Fruit fly (Drosophila melanogaster) whole organism, embryonic: Measurements from ENCODE around the gene Mtr3.

Experiments
- Bgb ChIP-seq: fragments of 200-800 bp; sonication (Bioruptor generic); IDR thresholded peaks from 2 replicates; pipeline ENCODE4 v1.3.6; 2022; ENCODE audit warnings: missing biosample characterization, missing genetic modification characterization; ENCODE audit not compliant: partially characterized antibody
- CG10209 ChIP-seq: fragments of 200-800 bp; sonication (Bioruptor generic); optimal IDR thresholded peaks from 3 replicates; lab custom pipeline; 2017; ENCODE audit warnings: missing biosample characterization, mild to moderate bottlenecking, missing genetic modification characterization, missing genetic modification reagents
- CG10267 ChIP-seq: fragments of 200-800 bp; sonication (Bioruptor generic); optimal IDR thresholded peaks from 2 replicates; lab custom pipeline; 2018; ENCODE audit warnings: missing biosample characterization, mild to moderate bottlenecking, missing genetic modification characterization, moderate library complexity
- CG10431 ChIP-seq: fragments of 200-800 bp; sonication (Bioruptor generic); optimal IDR thresholded peaks from 3 replicates; lab custom pipeline; 2018; ENCODE audit warnings: missing biosample characterization, mild to moderate bottlenecking, missing genetic modification characterization
- CG11093 ChIP-seq: fragments of 200-800 bp; sonication (Bioruptor generic); IDR thresholded peaks from 3 replicates; pipeline ENCODE4 v1.3.6; 2022; ENCODE audit warnings: missing biosample characterization, missing genetic modification characterization
- CG12236 ChIP-seq: fragments of 200-800 bp; sonication (Bioruptor generic); optimal IDR thresholded peaks from 2 replicates; lab custom pipeline; 2016; ENCODE audit warnings: missing biosample characterization, missing genetic modification characterization
- CG12299 ChIP-seq: fragments of 200-800 bp; sonication (Bioruptor generic); optimal IDR thresholded peaks from 2 replicates; lab custom pipeline; 2018; ENCODE audit warnings: missing biosample characterization, mild to moderate bottlenecking, missing genetic modification characterization
- CG12391 ChIP-seq: fragments of 200-800 bp; sonication (Bioruptor generic); optimal IDR thresholded peaks from 3 replicates; lab custom pipeline; 2018; ENCODE audit warnings: missing biosample characterization, mild to moderate bottlenecking, missing genetic modification characterization, moderate library complexity
- CG12744 ChIP-seq: fragments of 200-800 bp; sonication (Bioruptor generic); optimal IDR thresholded peaks from 2 replicates; lab custom pipeline; 2016; ENCODE audit warnings: missing biosample characterization, missing genetic modification characterization
- CG13287 ChIP-seq: fragments of 200-800 bp; sonication (Bioruptor generic); IDR thresholded peaks from 2 replicates; pipeline ENCODE4 v1.3.6; 2022; ENCODE audit warnings: missing biosample characterization, missing genetic modification characterization; ENCODE audit not compliant: partially characterized antibody
- CG16813 ChIP-seq: fragments of 200-800 bp; sonication (Bioruptor generic); IDR thresholded peaks from 3 replicates; pipeline ENCODE4 v1.3.6; 2022; ENCODE audit warnings: missing biosample characterization, missing genetic modification characterization; ENCODE audit not compliant: partially characterized antibody
- CG17361 ChIP-seq: fragments of 200-800 bp; sonication (Bioruptor generic); IDR thresholded peaks from 3 replicates; pipeline ENCODE4 v1.3.6; 2022; ENCODE audit warnings: missing biosample characterization, missing genetic modification characterization
- CG2199 ChIP-seq: fragments of 200-800 bp; sonication (Bioruptor generic); IDR thresholded peaks from 3 replicates; pipeline ENCODE4 v1.3.6; 2022; ENCODE audit warnings: missing biosample characterization, missing genetic modification characterization
- CG34422 ChIP-seq: fragments of 200-800 bp; sonication (Bioruptor generic); IDR thresholded peaks from 3 replicates; pipeline ENCODE4 v1.3.6; 2022; ENCODE audit warnings: missing biosample characterization, missing genetic modification characterization
- CG6813 ChIP-seq: fragments of 200-800 bp; sonication (Bioruptor generic); optimal IDR thresholded peaks from 2 replicates; lab custom pipeline; 2017; ENCODE audit warnings: missing biosample characterization, missing genetic modification characterization, mild to moderate bottlenecking, moderate library complexity, missing genetic modification reagents
- CG7928 ChIP-seq: fragments of 200-800 bp; sonication (Bioruptor generic); optimal IDR thresholded peaks from 2 replicates; lab custom pipeline; 2017; ENCODE audit warnings: missing biosample characterization, mild to moderate bottlenecking, missing genetic modification characterization
- CG7987 ChIP-seq: fragments of 200-800 bp; sonication (Bioruptor generic); optimal IDR thresholded peaks from 2 replicates; lab custom pipeline; 2018; ENCODE audit warnings: missing biosample characterization, mild to moderate bottlenecking, missing genetic modification characterization, moderate library complexity
- CG8924 ChIP-seq: fragments of 200-800 bp; optimal IDR thresholded peaks from 3 replicates; lab custom pipeline; 2019; ENCODE audit warnings: missing biosample characterization, mild to moderate bottlenecking, missing genetic modification characterization, moderate library complexity
- CG9437 ChIP-seq: fragments of 200-800 bp; sonication (Bioruptor generic); optimal IDR thresholded peaks from 2 replicates; lab custom pipeline; 2018; ENCODE audit warnings: missing biosample characterization, mild to moderate bottlenecking, missing genetic modification characterization
- CkIIα-i1 ChIP-seq: fragments of 200-800 bp; sonication (Bioruptor generic); IDR thresholded peaks from 2 replicates; pipeline ENCODE4 v1.3.6; 2022; ENCODE audit warnings: missing biosample characterization, missing genetic modification characterization
- D19A ChIP-seq: fragments of 200-800 bp; optimal IDR thresholded peaks from 3 replicates; lab custom pipeline; 2019; ENCODE audit warnings: missing biosample characterization, mild to moderate bottlenecking, missing genetic modification characterization, moderate library complexity
- Dp ChIP-seq: fragments of 200-800 bp; sonication (Bioruptor generic); optimal IDR thresholded peaks from 2 replicates; lab custom pipeline; 2018; ENCODE audit warnings: missing biosample characterization, mild to moderate bottlenecking, missing genetic modification characterization, moderate library complexity
- Gug ChIP-seq: fragments of 200-800 bp; sonication (Bioruptor generic); IDR thresholded peaks from 4 replicates; pipeline ENCODE4 v1.3.6; 2022; ENCODE audit warnings: missing biosample characterization, missing genetic modification characterization
- HLHmδ ChIP-seq: fragments of 200-800 bp; sonication (Bioruptor generic); optimal IDR thresholded peaks from 2 replicates; lab custom pipeline; 2018; ENCODE audit warnings: missing biosample characterization, mild to moderate bottlenecking, missing genetic modification characterization, moderate library complexity
- Lim3 ChIP-seq: fragments of 200-800 bp; sonication (Bioruptor generic); IDR thresholded peaks from 2 replicates; pipeline ENCODE4 v1.3.6; 2022; ENCODE audit warnings: missing biosample characterization, missing genetic modification characterization
- MTF-1 ChIP-seq: fragments of 200-800 bp; sonication (Bioruptor generic); optimal IDR thresholded peaks from 2 replicates; lab custom pipeline; 2018; ENCODE audit warnings: missing biosample characterization, mild to moderate bottlenecking, missing genetic modification characterization, borderline replicate concordance
- Med ChIP-seq: fragments of 200-800 bp; sonication (Bioruptor generic); peaks from one replicate; lab custom pipeline; 2016; ENCODE audit warnings: missing biosample characterization, missing genetic modification characterization, mild to moderate bottlenecking, inconsistent platforms, moderate library complexity
- Mes4 ChIP-seq: fragments of 200-800 bp; sonication (Bioruptor generic); optimal IDR thresholded peaks from 2 replicates; lab custom pipeline; 2016; ENCODE audit warnings: missing biosample characterization, missing genetic modification characterization
- PHDP ChIP-seq: fragments of 200-800 bp; sonication (Bioruptor generic); optimal IDR thresholded peaks from 3 replicates; lab custom pipeline; 2018; ENCODE audit warnings: missing biosample characterization, mild to moderate bottlenecking, missing genetic modification characterization, moderate library complexity
- Ptx1 ChIP-seq: fragments of 200-800 bp; sonication (Bioruptor generic); IDR thresholded peaks from 2 replicates; pipeline ENCODE4 v1.3.6; 2022; ENCODE audit warnings: missing biosample characterization, missing genetic modification characterization
- Stat92E ChIP-seq, 3 experiments: fragments of >200 bp in 2 of 3; fragments of 200-800 bp in 1 of 3; sonication (Bioruptor generic) in 1 of 3; optimal IDR thresholded peaks; 2 replicates each; lab custom pipeline; 2017 to 2019; ENCODE audit warnings: missing biosample characterization in 3 of 3, missing genetic modification characterization in 3 of 3, mild to moderate bottlenecking in 1 of 3, moderate library complexity in 1 of 3
- bbx ChIP-seq: fragments of 200-800 bp; sonication (Bioruptor generic); IDR thresholded peaks from 2 replicates; pipeline ENCODE4 v1.3.6; 2022; ENCODE audit warnings: missing biosample characterization, missing genetic modification characterization; ENCODE audit not compliant: partially characterized antibody
- danr ChIP-seq: fragments of 200-800 bp; sonication (Bioruptor generic); IDR thresholded peaks from 2 replicates; pipeline ENCODE4 v1.3.6; 2022; ENCODE audit warnings: missing biosample characterization, missing genetic modification characterization
- dm ChIP-seq: fragments of 200-800 bp; sonication (Bioruptor generic); optimal IDR thresholded peaks from 3 replicates; lab custom pipeline; 2016; ENCODE audit warnings: missing biosample characterization, missing genetic modification characterization
- gsb ChIP-seq: fragments of 200-800 bp; sonication (Bioruptor generic); IDR thresholded peaks from 2 replicates; pipeline ENCODE4 v1.3.6; 2022; ENCODE audit warnings: missing biosample characterization, missing genetic modification characterization
- h ChIP-seq: fragments of >200 bp; optimal IDR thresholded peaks from 2 replicates; lab custom pipeline; 2017
- her ChIP-seq: fragments of 200-800 bp; sonication (Bioruptor generic); optimal IDR thresholded peaks from 2 replicates; lab custom pipeline; 2016; ENCODE audit warnings: missing biosample characterization, missing genetic modification characterization
- luna ChIP-seq: fragments of 200-800 bp; sonication (Bioruptor generic); optimal IDR thresholded peaks from 2 replicates; lab custom pipeline; 2016; ENCODE audit warnings: missing biosample characterization, missing genetic modification characterization
- mirr ChIP-seq: fragments of 200-800 bp; sonication (Bioruptor generic); optimal IDR thresholded peaks from 3 replicates; lab custom pipeline; 2018; ENCODE audit warnings: missing biosample characterization, mild to moderate bottlenecking, missing genetic modification characterization
- nerfin-1 ChIP-seq: fragments of 200-800 bp; sonication (Bioruptor generic); optimal IDR thresholded peaks from 3 replicates; lab custom pipeline; 2019; ENCODE audit warnings: missing biosample characterization, mild to moderate bottlenecking, missing genetic modification characterization, moderate library complexity
- ro ChIP-seq: fragments of 200-800 bp; sonication (Bioruptor generic); IDR thresholded peaks from 2 replicates; pipeline ENCODE4 v1.3.6; 2022; ENCODE audit warnings: missing biosample characterization, missing genetic modification characterization
- sc ChIP-seq, 3 experiments: fragments of >200 bp in 2 of 3; fragments of 200-800 bp in 1 of 3; sonication (Bioruptor generic) in 1 of 3; optimal IDR thresholded peaks; 2 replicates in 2 of 3; 3 replicates in 1 of 3; lab custom pipeline; 2017; ENCODE audit warnings: mild to moderate bottlenecking in 1 of 3, missing biosample characterization in 1 of 3, missing genetic modification characterization in 1 of 3, missing genetic modification reagents in 1 of 3
- sd ChIP-seq: fragments of 200-800 bp; sonication (Bioruptor generic); optimal IDR thresholded peaks from 3 replicates; lab custom pipeline; 2018; ENCODE audit warnings: missing biosample characterization, mild to moderate bottlenecking, missing genetic modification characterization, moderate library complexity
- slbo ChIP-seq: fragments of 200-800 bp; sonication (Bioruptor generic); IDR thresholded peaks from 2 replicates; pipeline ENCODE4 v1.3.6; 2022; ENCODE audit warnings: missing biosample characterization, missing genetic modification characterization
- sug ChIP-seq: fragments of 200-800 bp; optimal IDR thresholded peaks from 2 replicates; lab custom pipeline; 2019; ENCODE audit warnings: missing biosample characterization, mild to moderate bottlenecking, missing genetic modification characterization, moderate library complexity
- tio ChIP-seq: fragments of 200-800 bp; sonication (Bioruptor generic); optimal IDR thresholded peaks from 2 replicates; lab custom pipeline; 2017; ENCODE audit warnings: missing biosample characterization, missing genetic modification characterization, inconsistent platforms
- trem ChIP-seq: fragments of 200-800 bp; optimal IDR thresholded peaks from 3 replicates; lab custom pipeline; 2019; ENCODE audit warnings: missing biosample characterization, mild to moderate bottlenecking, missing genetic modification characterization, moderate library complexity
- twi ChIP-seq: fragments of 200-800 bp; optimal IDR thresholded peaks from 2 replicates; lab custom pipeline; 2019; ENCODE audit warnings: missing biosample characterization, mild to moderate bottlenecking, missing genetic modification characterization, moderate library complexity

Gene Mtr3

dm6 chr3L:19909234-19910053 is 4.1 kb downstream of the Mtr3 start (continued):
- TF ChIP-seq mirr (GFP tag; lab: Kevin White, UChicago) (peak; percentile 63), CG11093 (no peak), CkIIα-i1 (no peak), h (lab: Kevin White, UChicago) (no peak), CG10209 (GFP tag; lab: Kevin White, UChicago) (no peak), CG10267 (tag; lab: Kevin White, UChicago) (peak; percentile 68), twi (tag; lab: Kevin White, UChicago) (peak; percentile 8), luna (GFP tag; lab: Kevin White, UChicago) (no peak), Gug (GFP tag; lab: Robert Waterston, UW) (no peak), Mes4 (no peak), CG34422 (peak; percentile 9; the same call in 1 of the 3 replicates), CG6813 (no peak), CG12744 (GFP tag; lab: Kevin White, UChicago) (no peak), MTF-1 (GFP tag; lab: Kevin White, UChicago) (no peak), Med (GFP tag; lab: Kevin White, UChicago) (peak; percentile 89), tio (no peak), dm (GFP tag; lab: Kevin White, UChicago) (no peak), sd (tag; lab: Kevin White, UChicago) (peak; percentile 14), CG12391 (tag; lab: Kevin White, UChicago) (peak; percentile 45), slbo (GFP tag; lab: Robert Waterston, UW) (no peak), CG13287 (no peak; the same call in 1 of the 2 replicates), danr (GFP tag; lab: Robert Waterston, UW) (no peak), CG17361 (GFP tag; lab: Robert Waterston, UW) (no peak; the same call in 2 of the 3 replicates), CG16813 (GFP tag; lab: Robert Waterston, UW) (0 out of 3 replicates have a peak, but pooled peaks have one; percentile 6), CG7987 (GFP tag; lab: Kevin White, UChicago) (no peak), Stat92E (GFP tag; optimal IDR thresholded peaks at IDR 0.05; lab: Kevin White, UChicago) (peak in 1 of 3 experiments; percentile 14), CG9437 (GFP tag; lab: Kevin White, UChicago) (no peak), PHDP (peak; percentile 29), CG12299 (tag; lab: Kevin White, UChicago) (no peak), Dp (GFP tag; lab: Kevin White, UChicago) (peak; percentile 16), trem (tag; lab: Kevin White, UChicago) (peak; percentile 52), bbx (GFP tag; lab: Robert Waterston, UW) (no peak), HLHmδ (GFP tag; lab: Kevin White, UChicago) (peak; percentile 55), sc (optimal IDR thresholded peaks at IDR 0.05; lab: Kevin White, UChicago) (no peak), sc (GFP tag; optimal IDR thresholded peaks at IDR 0.05; lab: Kevin White, UChicago) (no peak), CG8924 (peak; percentile 67), Bgb (GFP tag; lab: Robert Waterston, UW) (peak; percentile 42; the same call in 1 of the 2 replicates), CG12236 (no peak), sug (tag; lab: Kevin White, UChicago) (peak; percentile 35), her (peak; percentile 14), D19A (peak; percentile 9), CG2199 (GFP tag; lab: Robert Waterston, UW) (peak; percentile 9; the same call in 1 of the 3 replicates), gsb (GFP tag; lab: Robert Waterston, UW) (no peak), ro (GFP tag; lab: Robert Waterston, UW) (no peak), nerfin-1 (tag; lab: Kevin White, UChicago) (no peak), CG7928 (no peak), Ptx1 (GFP tag; lab: Robert Waterston, UW) (no peak), CG10431 (no peak), Lim3 (GFP tag; lab: Robert Waterston, UW) (no peak)
